Fruit fly (Drosophila melanogaster) whole organism, larva: ENCODE results near the gene beg.

Source experiments
- noc ChIP-seq: fragments of 200-800 bp; sonication (Bioruptor generic); optimal IDR thresholded peaks from 3 replicates; lab custom pipeline; 2019; ENCODE audit warnings: missing biosample characterization, mild to moderate bottlenecking, missing genetic modification characterization, moderate library complexity

Gene beg

DNA sequence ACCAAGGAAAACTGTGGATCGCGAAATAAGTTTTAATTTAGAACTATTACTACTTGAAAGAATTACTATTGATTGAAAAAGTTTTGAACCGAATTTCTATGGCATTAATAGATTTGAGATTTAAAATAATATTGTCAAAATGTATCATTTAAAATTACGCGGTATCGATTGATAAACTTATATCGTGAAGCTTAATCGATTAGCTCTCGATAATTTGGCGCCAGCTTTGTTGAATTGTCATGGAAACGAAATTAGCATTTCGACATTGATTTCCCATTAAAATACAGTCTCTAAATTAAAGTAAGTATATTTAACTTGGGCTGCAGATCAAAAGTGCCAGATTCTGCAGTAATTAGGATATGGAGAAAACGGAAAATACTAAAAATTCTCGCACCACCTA lies 8.2 kb upstream of the beg start, which contains the start of gene CG7730:
CG7730 (plus strand) TSS at position 206 of the 400 bp plus-strand sequence.
- TF ChIP-seq noc (tag; lab: Kevin White, UChicago): no peak

DNA sequence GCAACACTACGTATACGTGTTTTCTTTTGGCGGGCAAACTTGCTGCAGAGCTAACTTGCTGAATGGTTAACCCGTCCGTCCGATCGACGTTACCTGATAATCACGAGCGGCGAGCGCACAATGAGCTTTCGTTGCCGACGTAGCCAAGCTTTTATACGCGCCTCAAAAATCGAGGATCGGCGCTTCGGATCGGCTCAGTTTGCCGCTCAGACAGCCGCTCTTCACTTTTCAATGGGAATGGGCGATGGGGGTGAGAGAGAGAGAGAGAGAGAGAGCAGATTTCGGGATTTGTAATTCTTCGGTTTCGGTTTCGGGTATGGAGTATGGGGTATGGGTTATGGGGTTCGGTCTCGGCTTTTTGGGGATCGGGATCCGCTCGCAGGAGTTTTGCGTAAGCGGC lies 3.5 kb upstream of the beg start, which contains the start of gene Ilp8:
Ilp8 (minus strand) TSS at position 110 of the 400 bp plus-strand sequence.
- TF ChIP-seq noc (tag; lab: Kevin White, UChicago): no peak

DNA sequence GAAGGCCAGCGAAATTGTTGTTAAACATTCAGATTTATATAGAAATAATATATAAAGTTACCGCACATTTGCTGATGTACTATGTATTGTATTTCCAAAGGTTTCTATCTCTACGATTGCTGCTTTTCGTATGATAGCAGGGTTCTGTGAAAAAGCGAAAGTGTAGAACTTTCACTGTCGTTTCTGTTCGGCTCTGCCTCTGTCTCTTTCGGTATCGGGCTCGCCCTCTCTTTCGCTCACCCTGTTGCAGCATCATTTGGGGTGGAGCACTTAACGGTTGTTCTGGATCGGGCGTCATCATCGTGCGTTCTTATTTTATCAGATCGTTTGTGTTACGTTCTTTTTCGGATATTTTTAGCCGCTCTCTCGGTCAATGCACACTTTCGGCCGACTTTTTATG lies 2.2 kb upstream of the beg start:
- TF ChIP-seq noc (tag; lab: Kevin White, UChicago): no peak

DNA sequence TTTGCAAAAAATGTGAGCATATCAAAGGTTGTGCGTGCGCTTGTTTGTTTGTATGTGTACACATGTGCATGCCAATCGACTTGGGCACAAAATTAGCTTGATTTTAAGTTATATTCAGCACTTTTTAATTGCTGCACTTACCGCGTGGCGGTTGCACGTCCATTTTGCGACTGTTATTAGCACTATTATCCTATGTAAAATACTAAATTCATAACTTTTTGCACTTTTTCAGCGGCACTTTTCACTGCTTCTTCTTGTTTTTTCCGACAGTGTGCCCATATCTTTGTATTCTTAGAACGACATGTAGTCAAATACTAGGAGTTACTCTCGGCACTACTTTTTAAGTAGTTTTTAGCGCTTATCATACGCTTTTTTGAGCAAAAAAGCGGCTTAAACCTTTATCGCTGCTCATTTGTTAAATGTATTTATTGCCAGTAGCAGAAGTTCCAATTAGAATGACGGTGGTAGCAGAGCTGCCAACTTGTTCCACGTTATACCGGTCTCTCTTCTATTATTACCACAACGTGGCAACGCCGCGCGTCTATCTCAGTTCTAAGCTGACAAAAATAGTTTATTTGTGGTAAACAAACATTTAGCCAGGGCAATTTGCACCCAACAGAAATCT lies 6.9 kb downstream of the beg start, which contains the start of the genes scaf6 and Papst2:
scaf6 (minus strand) TSS at position 278 of the 625 bp plus-strand sequence.
Papst2 (plus strand) TSS at position 501 of the 625 bp plus-strand sequence.
- TF ChIP-seq noc (tag; lab: Kevin White, UChicago): no peak

DNA sequence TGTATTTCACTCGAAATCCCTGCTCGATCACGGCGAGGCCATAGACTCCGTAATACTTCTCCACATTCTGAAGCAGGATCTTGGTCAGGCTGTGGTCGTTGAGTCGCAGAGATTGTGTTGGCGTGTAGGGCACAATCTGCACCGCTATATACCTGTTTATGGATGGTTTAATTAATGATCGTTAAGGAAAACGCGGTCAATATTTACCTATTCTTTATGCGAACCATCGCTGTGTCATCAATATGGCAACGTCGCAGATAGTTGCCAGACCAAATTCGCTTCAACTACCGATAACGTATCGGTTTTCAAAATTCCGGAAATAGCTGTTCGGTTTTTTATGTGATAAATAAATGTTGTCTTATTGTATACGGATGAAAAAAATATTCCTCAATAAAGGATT lies 9.3 kb downstream of the beg start, which contains the start of gene Pop5:
Pop5 (minus strand) TSS at position 240 of the 400 bp plus-strand sequence.
- no peak for TF ChIP-seq noc (tag; lab: Kevin White, UChicago)

DNA sequence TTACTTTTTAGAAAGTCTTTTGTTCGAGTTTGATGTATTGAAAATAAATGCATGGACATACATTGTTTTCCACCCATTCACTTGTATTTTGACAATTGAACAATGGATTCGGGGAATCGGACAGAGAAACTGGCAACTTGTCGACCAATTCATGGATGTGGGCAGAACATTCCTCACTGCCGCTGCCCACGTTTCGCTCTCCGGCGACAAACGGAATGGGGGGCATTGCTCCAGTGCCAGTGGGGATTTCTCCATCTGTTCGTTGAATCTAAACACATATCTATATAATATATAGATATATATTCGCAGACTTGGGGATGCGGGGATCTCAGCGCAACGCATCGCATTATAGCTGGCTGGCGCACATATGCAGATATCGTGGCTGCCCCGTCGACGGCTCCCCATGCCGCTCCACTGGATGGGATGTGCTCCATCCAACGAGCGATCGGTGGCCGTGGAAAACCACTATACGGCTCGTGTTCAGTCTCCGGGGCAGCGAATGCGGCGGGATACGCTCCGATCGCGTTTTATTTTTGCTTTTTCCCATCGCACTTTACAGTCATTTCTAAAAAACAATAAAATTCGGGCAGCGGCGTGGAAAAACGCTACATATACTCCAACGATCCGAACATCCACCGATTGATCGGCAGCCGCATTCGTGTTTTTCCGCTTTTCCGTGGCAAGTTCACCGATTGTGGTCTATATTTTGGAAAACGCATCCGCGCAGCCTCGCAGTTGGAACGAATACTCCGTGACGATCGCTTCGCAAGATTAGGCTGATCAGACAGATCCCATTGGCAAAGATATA lies 10.2 kb downstream of the beg start, which contains the start of gene TpnC73F:
TpnC73F (plus strand) TSS at position 633 of the 808 bp plus-strand sequence.
- TF ChIP-seq noc (tag; lab: Kevin White, UChicago): no peak

DNA sequence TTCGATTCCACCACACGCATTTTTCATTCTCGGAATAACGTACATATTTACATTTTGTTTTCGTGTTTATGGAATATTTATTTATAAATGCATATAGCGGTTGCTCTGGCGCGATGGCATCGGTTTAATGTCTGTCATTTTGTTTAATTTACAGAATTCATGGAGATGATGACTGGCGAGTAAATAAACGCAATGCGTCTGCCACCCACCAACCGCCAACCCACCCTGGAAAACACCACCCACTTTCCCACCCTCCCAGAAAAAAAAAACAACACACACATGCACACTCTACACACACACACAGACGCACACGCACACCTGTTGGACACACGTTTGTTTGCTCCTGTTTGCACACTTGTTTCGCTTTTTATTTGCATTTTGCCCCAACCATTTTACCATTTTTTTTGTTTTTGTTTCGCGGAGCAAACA lies 12.4 kb downstream of the beg start:
- peak; percentile 9 for TF ChIP-seq noc (tag; lab: Kevin White, UChicago)

DNA sequence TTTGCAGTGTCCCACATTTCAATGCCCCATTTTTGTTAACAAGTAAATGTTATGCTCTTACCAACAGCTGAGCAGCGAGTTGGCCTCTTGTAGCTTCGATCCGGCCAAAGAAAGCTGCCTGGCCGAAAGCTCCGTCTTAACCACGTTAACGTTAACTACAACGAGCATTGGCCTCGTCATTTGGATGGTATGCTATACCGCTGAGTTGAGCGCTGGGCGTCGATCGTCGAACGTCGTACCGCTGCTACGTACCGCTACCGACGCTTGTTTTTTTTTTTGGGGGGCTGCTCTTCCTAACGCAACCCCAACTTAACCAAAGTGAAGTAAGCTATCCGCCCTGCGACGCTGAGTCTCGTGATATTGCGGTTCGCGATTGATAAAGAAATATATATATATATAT lies 13.8 kb downstream of the beg start, which contains the start of gene rogdi:
rogdi (plus strand) TSS at position 199 of the 400 bp plus-strand sequence.
- no peak for TF ChIP-seq noc (tag; lab: Kevin White, UChicago)

DNA sequence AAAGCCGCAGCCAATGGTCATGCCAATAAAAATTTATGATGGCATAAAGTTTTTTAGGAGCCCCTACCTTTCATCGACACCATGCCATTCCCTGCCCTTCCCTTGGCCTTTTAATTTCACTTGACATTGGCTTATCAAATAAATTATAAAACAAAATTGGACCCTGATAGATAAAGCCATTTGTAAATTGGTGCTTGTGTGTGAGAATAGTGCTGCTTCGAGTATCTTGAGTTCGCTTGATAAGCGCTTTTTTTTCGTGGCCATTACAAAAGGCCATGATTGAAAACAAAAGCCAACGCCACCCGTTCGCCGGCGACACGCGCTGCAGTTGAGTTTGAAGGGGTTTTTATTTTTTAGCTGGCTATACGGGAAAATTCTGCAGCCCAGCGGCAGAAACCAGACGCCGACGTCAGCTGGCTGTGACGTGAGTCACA lies 14.5 kb downstream of the beg start:
- TF ChIP-seq noc (tag; lab: Kevin White, UChicago): peak; percentile 88

DNA sequence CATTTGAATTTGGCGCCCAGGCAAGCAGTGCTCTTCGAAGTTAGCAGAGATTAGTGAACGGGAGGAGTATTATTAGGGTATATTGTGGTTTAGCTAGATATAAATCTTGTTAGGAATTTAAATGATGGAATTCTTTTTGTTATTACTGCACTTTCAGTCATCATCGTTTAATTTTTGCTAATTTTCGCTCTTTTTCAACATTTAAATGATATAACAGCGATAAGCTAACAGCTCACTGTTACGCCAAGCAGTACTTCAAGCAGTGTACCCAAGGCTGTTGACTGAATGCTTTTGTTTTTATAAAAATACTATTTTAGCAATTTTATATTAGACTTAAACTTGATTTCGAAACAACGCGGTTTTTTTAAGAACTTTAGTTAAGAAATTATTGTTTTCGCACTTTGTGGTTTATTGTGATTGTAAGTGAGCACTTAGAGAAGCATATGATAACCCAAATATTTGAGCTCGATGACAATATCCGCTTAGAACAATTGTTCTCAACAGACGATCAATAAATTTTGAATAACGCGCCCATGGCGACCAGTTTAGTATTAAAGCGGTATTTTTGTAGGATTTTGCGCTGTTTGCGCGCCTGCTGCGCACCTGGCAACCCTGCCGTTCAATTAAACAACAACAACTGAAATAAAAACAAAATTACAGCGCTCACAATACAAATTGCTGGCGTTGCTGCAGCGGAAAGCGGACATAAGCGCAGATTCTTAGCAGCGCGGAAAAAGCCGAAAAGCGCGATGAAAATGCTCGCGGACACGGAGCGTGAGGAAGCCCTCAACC lies 15.4 kb downstream of the beg start:
- TF ChIP-seq noc (tag; lab: Kevin White, UChicago): no peak

DNA sequence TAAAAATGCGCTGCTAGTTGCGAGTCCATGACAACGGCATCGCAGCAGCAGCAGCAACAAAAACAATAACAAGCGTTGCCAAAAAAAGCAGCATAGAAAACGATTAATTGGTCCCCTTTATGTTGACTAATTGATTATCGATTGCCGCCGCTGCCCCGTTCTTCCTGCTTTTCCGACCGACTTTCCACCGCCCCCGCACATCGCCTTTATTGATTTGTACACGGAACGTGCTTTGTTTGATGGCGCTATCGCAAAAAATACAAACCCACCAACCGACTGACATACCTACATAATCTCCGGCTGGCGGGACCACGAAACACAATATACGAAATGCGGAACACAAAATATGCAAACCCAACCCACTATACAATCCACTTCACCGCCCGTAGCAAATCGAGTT lies 16.0 kb downstream of the beg start:
- TF ChIP-seq noc (tag; lab: Kevin White, UChicago): no peak

DNA sequence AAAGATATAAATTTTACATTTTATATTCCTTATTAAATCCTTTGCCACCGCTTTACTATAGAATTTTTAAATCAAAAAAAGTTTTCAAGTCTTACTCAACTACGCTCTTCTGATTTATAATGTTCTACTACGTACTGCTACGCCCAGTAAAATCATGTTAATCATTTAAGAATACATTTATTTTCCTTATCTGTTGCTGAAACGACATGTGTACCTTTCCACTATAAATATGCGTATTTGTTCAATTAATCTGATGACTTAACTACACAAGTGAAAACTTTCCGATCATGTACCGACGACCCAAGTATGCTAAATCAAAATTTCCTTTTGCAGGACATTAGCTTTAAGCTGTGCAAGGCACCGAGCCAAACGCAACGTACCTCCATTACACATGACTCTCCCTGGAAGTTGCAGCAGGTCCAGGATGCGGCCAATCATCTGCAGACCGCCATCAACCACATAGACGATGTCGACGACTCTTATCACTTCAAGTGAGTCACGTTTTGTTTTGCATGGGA lies 17.0 kb downstream of the beg start:
- TF ChIP-seq noc (tag; lab: Kevin White, UChicago): no peak

DNA sequence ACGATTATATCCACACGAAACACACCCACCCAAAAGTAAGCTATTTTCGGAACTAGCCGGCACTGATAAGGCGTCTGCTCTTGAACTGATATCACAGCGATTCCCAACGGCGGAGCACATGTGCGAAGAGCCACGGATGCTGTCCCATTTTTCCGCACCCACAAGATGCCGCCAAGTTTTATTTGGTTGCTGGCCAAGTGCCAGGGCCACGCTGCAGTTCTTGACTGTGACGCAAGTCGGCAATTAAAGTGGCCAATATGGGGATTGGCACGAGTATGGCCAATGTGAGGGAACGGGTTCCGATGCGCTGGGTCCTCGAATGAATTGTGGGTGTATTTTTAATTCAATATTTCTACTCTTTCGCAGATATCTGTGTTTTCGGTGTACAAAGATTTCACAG lies 18.5 kb downstream of the beg start:
- TF ChIP-seq noc (tag; lab: Kevin White, UChicago): no peak

DNA sequence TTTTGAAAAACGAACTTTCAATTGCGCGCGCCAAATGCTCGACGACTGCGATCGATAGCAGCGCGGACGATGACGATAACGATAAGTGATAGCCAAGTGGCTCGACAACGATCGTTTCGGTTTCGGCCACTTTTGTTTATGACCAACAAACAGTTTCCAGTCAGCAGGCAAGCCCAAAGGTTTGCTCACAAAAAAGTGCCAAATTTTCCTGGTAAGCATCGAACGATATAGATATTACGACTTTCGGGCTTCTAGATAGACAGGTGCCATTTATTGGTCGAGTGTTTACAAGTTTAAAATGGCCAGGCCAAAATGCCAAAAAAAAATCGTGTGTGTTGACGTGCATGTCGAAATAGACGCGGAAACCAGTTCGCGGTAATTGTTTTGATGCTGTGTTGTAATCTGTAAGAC lies 20.0 kb downstream of the beg start, which contains the start of gene CG7724:
CG7724 (plus strand) TSS at position 147 of the 411 bp plus-strand sequence.
- no peak for TF ChIP-seq noc (tag; lab: Kevin White, UChicago)

DNA sequence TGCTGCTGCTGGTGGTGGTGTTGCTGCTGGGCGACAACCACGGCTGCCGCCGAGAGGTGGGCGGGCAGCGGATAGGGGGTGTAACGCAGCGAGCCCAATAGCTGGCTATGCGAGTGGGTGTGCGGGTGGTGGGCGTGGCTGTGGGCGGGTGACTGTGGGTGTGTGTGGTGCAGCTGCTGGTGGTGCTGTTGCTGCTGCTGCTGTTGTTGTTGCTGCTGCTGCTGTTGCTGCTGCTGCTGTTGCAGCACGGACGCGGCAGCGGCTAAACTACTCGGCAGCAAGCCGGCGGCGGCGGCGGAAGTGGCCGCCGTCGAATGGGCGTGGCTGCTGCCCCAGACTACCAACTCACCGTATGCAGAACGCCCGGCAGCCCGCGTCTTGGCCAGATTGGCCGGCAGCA lies 41.8 kb downstream of the beg start:
- TF ChIP-seq noc (tag; lab: Kevin White, UChicago): no peak
